Worm (Caenorhabditis elegans): ENCODE results near the gene Y25C1A.6.

Y25C1A.6 gene

DNA sequence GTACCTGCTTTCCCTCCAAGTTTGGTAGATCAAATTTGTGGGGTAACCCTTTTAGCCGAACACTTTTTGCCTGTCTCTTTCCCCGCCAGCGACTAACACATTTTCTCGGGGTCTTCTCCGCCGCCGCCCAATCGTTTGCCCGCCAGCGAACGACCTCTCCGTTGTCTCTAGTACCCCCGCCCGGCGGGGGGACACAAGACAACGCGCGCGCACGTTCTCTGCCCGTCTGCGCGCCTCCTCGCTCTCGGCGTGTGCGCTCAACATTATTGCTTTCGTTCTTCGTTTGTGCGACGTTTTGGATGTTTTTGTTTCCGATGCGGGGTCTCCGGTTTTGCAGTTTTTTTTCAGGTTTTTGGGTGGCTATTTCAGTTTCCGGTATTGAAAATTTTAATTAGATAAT lies 5.4 kb upstream of the Y25C1A.6 start (continued):
- TF ChIP-seq daf-19 (GFP tag; conservative IDR thresholded peaks at IDR 0.05) (no peak), mdl-1 (tag; optimal IDR thresholded peaks at IDR 0.05) (peak in 1 of 2 experiments; percentile 51), F10B5.3 (tag; optimal IDR thresholded peaks at IDR 0.05) (no peak)

DNA sequence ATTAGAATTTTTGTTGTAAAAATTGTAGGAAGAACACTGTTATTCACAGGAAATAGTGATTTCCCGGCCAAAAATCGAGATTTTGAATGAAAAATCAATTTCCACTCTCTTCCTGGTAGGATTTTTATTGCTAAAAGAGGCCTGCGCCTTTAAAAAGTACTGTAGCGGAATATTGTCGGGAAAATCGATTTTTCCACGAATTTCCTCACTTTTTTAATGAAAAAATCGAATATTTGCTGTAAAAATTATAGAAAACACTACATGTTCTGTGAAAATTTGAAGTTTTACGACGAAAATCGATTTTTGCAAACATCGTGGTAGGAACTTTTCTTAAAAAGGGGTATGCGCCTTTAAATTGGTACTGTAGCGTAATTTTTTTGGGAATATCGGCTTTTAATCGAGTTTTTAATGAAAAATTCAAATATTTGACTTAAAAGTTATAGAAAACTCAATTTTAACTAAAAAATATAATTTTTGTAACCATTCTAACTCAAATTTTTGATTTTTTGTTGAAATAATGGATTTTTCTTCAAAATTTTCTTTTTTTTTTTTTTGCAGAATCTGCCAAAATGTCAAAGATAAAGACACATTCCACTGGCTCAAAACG lies 4.5 kb upstream of the Y25C1A.6 start, which contains the start of gene lin-8:
lin-8 (plus strand) TSS at position 557 of the 607 bp plus-strand sequence.
- TF ChIP-seq lin-15B (tag; optimal IDR thresholded peaks at IDR 0.05), result no peak
- TF ChIP-seq F49E8.2 (tag; optimal IDR thresholded peaks at IDR 0.05; ENCODE audit: borderline replicate concordance), result peak; percentile 59

DNA sequence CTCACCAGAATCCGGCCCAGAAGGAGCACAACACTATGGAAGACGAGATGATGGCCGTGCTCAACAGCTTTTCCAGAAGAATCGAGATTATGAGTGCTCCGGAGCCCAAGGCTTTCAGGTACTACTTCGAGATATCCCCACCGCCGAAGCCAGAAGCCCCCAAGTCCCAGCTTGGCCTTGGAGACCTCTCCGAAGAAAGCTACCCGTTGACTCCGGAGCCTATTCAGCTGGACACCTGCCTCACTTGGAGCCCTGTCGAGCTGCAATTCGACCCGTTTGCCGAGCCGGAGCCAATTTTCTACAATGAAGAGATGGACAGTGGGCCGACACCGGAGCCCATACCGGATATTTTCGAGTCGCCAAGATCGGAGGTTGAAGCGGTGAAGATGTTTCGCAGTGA lies 723 bp downstream of the Y25C1A.6 start:
- no peak for TF ChIP-seq pha-4 (GFP tag; IDR thresholded peaks at IDR 0.05)
- no peak for TF ChIP-seq pha-4 (tag; optimal IDR thresholded peaks at IDR 0.05)
- no peak for TF ChIP-seq aha-1 (tag)
- TF ChIP-seq set-16 (GFP tag; IDR thresholded peaks at IDR 0.05), result peak; percentile 83
- TF ChIP-seq mep-1 (tag; optimal IDR thresholded peaks at IDR 0.05), result no peak
- TF ChIP-seq sdz-12 (GFP tag; optimal IDR thresholded peaks at IDR 0.05), result peak; percentile 19

DNA sequence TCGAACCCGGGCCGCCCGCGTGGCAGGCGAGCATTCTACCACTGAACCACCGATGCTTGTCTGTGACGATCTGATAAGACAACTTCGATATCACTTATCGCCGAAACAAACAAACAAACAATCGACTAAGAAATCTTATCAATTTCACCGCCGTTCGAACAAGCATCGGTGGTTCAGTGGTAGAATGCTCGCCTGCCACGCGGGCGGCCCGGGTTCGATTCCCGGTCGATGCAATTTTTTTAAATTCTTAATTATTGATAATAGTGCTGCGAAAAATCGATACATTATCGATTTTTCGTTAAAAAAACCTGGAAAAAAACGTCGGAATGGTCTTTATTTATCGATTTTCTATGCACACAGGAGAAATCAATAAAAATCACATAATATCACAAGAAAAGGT lies 1.3 kb downstream of the Y25C1A.6 start:
- peak; percentile 78 for TF ChIP-seq lin-38 (GFP tag; IDR thresholded peaks at IDR 0.05)
- TF ChIP-seq fos-1 (tag; optimal IDR thresholded peaks at IDR 0.05), result no peak
- peak; percentile 69 for TF ChIP-seq mes-2 (tag; optimal IDR thresholded peaks at IDR 0.05; ENCODE audit: poor library complexity, severe bottlenecking)
- TF ChIP-seq snpc-4 (tag; optimal IDR thresholded peaks at IDR 0.05), result no peak
- TF ChIP-seq lin-1 (GFP tag; IDR thresholded peaks at IDR 0.05), result peak; percentile 83
- no peak for TF ChIP-seq zag-1 (tag; optimal IDR thresholded peaks at IDR 0.05)
- TF ChIP-seq dmd-8 (GFP tag; IDR thresholded peaks at IDR 0.05), result peak; percentile 85
- TF ChIP-seq zfp-3 (GFP tag; conservative IDR thresholded peaks at IDR 0.05), result peak; percentile 69; the same call in 1 of the 2 replicates
- TF ChIP-seq Y48G9A.11 (GFP tag; IDR thresholded peaks at IDR 0.05), result peak; percentile 78
- peak; percentile 74; the same call in 1 of the 2 replicates for TF ChIP-seq ceh-44 (GFP tag; IDR thresholded peaks at IDR 0.05)
- peak; percentile 59 for TF ChIP-seq T26A8.4 (GFP tag; IDR thresholded peaks at IDR 0.05)
- peak; percentile 79 for TF ChIP-seq ceh-28 (tag; optimal IDR thresholded peaks at IDR 0.05)
- TF ChIP-seq dve-1 (tag; optimal IDR thresholded peaks at IDR 0.05; ENCODE audit: insufficient read depth), result peak; percentile 65
- peak; percentile 50 for TF ChIP-seq hmg-1.1 (GFP tag; IDR thresholded peaks at IDR 0.05)
- peak; percentile 5 for TF ChIP-seq aha-1 (tag)
- TF ChIP-seq unc-130 (GFP tag; optimal IDR thresholded peaks at IDR 0.05), result peak; percentile 54
- TF ChIP-seq F44E2.7 (GFP tag; IDR thresholded peaks at IDR 0.05), result peak; percentile 98
- 0 out of 2 replicates have a peak, but pooled peaks have one; percentile 39 for TF ChIP-seq saeg-2 (GFP tag; IDR thresholded peaks at IDR 0.05)
- peak; percentile 72 for TF ChIP-seq duxl-1 (tag; optimal IDR thresholded peaks at IDR 0.05; ENCODE audit: poor library complexity)
- peak; percentile 51; the same call in 1 of the 2 replicates for TF ChIP-seq ceh-20 (GFP tag; IDR thresholded peaks at IDR 0.05)
- 0 out of 2 replicates have a peak, but pooled peaks have one; percentile 43 for TF ChIP-seq nhr-41 (GFP tag; IDR thresholded peaks at IDR 0.05)
- peak; percentile 65; the same call in 1 of the 2 replicates for TF ChIP-seq mdt-29 (GFP tag; IDR thresholded peaks at IDR 0.05)
- peak; percentile 74 for TF ChIP-seq snpc-1.2 (GFP tag; IDR thresholded peaks at IDR 0.05)
- TF ChIP-seq hlh-30 (tag; optimal IDR thresholded peaks at IDR 0.05; ENCODE audit: insufficient read depth), result peak; percentile 69
- no peak for TF ChIP-seq gei-8 (GFP tag; optimal IDR thresholded peaks at IDR 0.05)
- TF ChIP-seq zfp-2 (tag; optimal IDR thresholded peaks at IDR 0.05), result no peak
- TF ChIP-seq Y75B8A.6 (GFP tag; IDR thresholded peaks at IDR 0.05), result 0 out of 2 replicates have a peak, but pooled peaks have one; percentile 44
- peak; percentile 79 for TF ChIP-seq madf-9 (GFP tag; conservative IDR thresholded peaks at IDR 0.05)
- TF ChIP-seq F49E8.2 (tag; optimal IDR thresholded peaks at IDR 0.05; ENCODE audit: borderline replicate concordance), result peak; percentile 15
- peak; percentile 75; the same call in 1 of the 2 replicates for TF ChIP-seq pha-4 (GFP tag; IDR thresholded peaks at IDR 0.05)
- TF ChIP-seq pha-4 (tag; optimal IDR thresholded peaks at IDR 0.05), result no peak
- TF ChIP-seq F26F4.8 (GFP tag; conservative IDR thresholded peaks at IDR 0.05), result peak; percentile 62; the same call in 1 of the 2 replicates
- no peak for TF ChIP-seq ama-1 (optimal IDR thresholded peaks at IDR 0.05)
- peak in 1 of 2 experiments; percentile 4 for TF ChIP-seq mdl-1 (tag; optimal IDR thresholded peaks at IDR 0.05)
- peak; percentile 68 to 84; a peak in 2 of 4 replicates for TF ChIP-seq madf-5 (GFP tag; IDR thresholded peaks at IDR 0.05)
- peak; percentile 64 for TF ChIP-seq nhr-102 (tag; optimal IDR thresholded peaks at IDR 0.05)
- TF ChIP-seq dmd-6 (GFP tag; IDR thresholded peaks at IDR 0.05), result peak; percentile 36
